Fruit fly (Drosophila melanogaster) whole organism, adult: ENCODE results near the gene CG43198.

Source experiments
- CG7045 ChIP-seq: fragments of 200-800 bp; sonication (Bioruptor generic); optimal IDR thresholded peaks from 2 replicates; lab custom pipeline; 2017; ENCODE audit warnings: missing biosample characterization, mild to moderate bottlenecking, missing genetic modification characterization
- Crg-1 ChIP-seq: fragments of 200-800 bp; sonication (Bioruptor generic); optimal IDR thresholded peaks from 2 replicates; lab custom pipeline; 2016; ENCODE audit warnings: missing biosample characterization, missing genetic modification characterization
- Mnt ChIP-seq: fragments of 200-800 bp; sonication (Bioruptor generic); optimal IDR thresholded peaks from 2 replicates; lab custom pipeline; 2016; ENCODE audit warnings: missing biosample characterization, mild to moderate bottlenecking, missing genetic modification characterization
- kay ChIP-seq: fragments of 200-800 bp; sonication (Bioruptor generic); peaks from one replicate; lab custom pipeline; 2016; ENCODE audit warnings: missing biosample characterization, missing genetic modification characterization, borderline replicate concordance

DNA sequence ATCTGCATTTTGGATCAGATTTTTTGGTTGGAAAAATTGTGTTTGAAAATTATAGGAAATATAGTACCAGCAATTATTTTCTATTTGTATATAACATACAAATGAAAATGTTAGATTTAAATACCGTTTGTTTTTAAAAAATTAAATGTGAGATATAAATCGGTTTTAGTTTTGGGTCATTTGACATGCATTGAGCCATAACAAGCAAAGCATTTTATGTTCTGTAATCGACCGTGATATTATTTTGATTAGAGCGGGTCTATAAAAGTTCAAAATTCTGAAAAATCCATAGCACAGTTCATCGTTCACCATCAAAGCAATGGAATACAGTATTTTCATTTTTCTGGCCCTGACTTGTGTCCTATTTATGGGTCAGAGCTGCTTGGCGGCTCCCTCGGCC is 36.2 kb downstream of the CG43198 start, which contains the start of gene CG34337:
- TF ChIP-seq Crg-1 (GFP tag; lab: Kevin White, UChicago) (no peak), Mnt (GFP tag; lab: Kevin White, UChicago) (no peak), CG7045 (no peak), kay (GFP tag; lab: Kevin White, UChicago) (no peak)
